Worm (Caenorhabditis elegans) whole organism, midembryonic: ENCODE results near the gene hsp-110.

Experiments used
- klf-2 ChIP-seq: fragments of 200-800 bp; sonication (Bioruptor generic); conservative IDR thresholded peaks from 2 replicates; pipeline ENCODE4 v1.3.6; 2022; ENCODE audit warnings: missing genetic modification reagents, missing genetic modification characterization, missing compliant biosample characterization
- tab-1 ChIP-seq: fragments of 200-800 bp; sonication (Bioruptor generic); IDR thresholded peaks from 2 replicates; pipeline ENCODE4 v1.3.6; 2022; ENCODE audit warnings: missing genetic modification characterization, missing compliant biosample characterization
- ztf-23 ChIP-seq: fragments of 200-800 bp; sonication (Bioruptor generic); IDR thresholded peaks from 2 replicates; pipeline ENCODE4 v1.3.6; 2022; ENCODE audit warnings: missing genetic modification reagents, missing genetic modification characterization, missing compliant biosample characterization
- ztf-29 ChIP-seq: fragments of 200-800 bp; sonication (Bioruptor generic); IDR thresholded peaks from 2 replicates; pipeline ENCODE4 v1.3.6; 2022; ENCODE audit warnings: missing genetic modification reagents, missing genetic modification characterization, missing compliant biosample characterization

DNA sequence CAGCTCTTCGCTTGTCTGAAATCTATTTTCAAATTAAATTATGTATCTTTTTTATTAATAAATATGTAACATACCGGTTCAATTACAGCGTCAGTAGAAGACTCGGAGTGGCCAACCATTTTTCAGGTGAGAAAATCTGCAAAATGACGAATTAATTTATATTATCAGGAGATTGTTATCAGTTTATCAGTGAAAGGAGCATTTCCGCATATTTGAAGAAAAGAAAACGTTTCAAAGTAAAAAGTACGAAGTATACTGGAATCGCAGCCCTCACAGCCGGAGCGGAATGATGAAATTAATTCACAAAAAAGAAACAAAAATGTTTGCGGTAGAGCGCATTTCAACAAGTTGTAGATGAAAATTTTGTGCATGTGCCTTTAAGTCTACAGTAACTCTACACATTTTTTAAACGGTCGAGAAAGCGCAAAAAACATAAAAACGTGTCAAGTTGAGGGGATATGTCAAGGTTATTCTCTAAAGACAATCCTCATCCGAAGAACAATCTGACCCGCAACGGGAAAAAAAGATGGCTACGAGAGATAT is 32.7 kb upstream of the hsp-110 start:
- TF ChIP-seq klf-2: no peak
- no peak for TF ChIP-seq tab-1 (GFP tag; lab: Robert Waterston, UW)
- no peak for TF ChIP-seq ztf-29 (GFP tag; lab: Robert Waterston, UW)
- TF ChIP-seq ztf-23 (GFP tag; lab: Robert Waterston, UW): no peak
